Worm (Caenorhabditis elegans): ENCODE measurements around the gene trx-3.

trx-3 gene

DNA sequence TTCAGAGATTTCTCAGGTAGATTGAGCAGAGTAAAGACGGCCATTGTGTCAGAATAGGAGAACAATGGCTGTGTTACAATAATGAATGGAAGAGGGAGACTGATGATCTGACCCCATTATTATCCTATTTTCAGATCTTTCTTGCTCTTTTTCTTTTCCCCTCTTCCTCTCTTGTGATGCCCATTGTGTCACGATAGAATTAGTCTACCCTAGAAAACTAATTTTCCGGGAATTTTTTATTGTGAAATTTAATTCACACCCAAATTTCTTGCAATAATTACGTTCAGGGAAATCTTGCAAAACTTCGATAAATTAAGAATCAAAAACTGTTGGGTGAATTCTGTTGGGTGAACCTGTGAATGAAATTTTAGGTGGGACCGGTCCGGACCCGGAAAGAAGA, 45.8 kb upstream of the trx-3 start, which contains the start of gene fbxb-75:
fbxb-75 (minus strand) TSS at position 101 of the 400 bp plus-strand sequence.
- TF ChIP-seq pha-4 (GFP tag; IDR thresholded peaks at IDR 0.05) = no peak
- no peak for TF ChIP-seq pha-4 (tag; optimal IDR thresholded peaks at IDR 0.05)
- TF ChIP-seq zip-2 (tag; optimal IDR thresholded peaks at IDR 0.05) = no peak
- TF ChIP-seq set-16 (GFP tag; IDR thresholded peaks at IDR 0.05) = no peak
- TF ChIP-seq nhr-76 (tag; optimal IDR thresholded peaks at IDR 0.05) = no peak
- no peak for TF ChIP-seq lin-39 (tag; optimal IDR thresholded peaks at IDR 0.05)
- no peak for TF ChIP-seq ceh-62 (tag; optimal IDR thresholded peaks at IDR 0.05)
- no peak for TF ChIP-seq mep-1 (tag; optimal IDR thresholded peaks at IDR 0.05)
- no peak for TF ChIP-seq jun-1 (tag; optimal IDR thresholded peaks at IDR 0.05)
- no peak for TF ChIP-seq mdl-1 (tag; optimal IDR thresholded peaks at IDR 0.05)
- no peak for TF ChIP-seq dmd-6 (GFP tag; IDR thresholded peaks at IDR 0.05)
- no peak for TF ChIP-seq ama-1 (optimal IDR thresholded peaks at IDR 0.05)
- TF ChIP-seq lim-7 (GFP tag; IDR thresholded peaks at IDR 0.05) = no peak
- no peak for TF ChIP-seq snpc-4 (tag; optimal IDR thresholded peaks at IDR 0.05)
- no peak for TF ChIP-seq mes-2 (tag; optimal IDR thresholded peaks at IDR 0.05; ENCODE audit: poor library complexity, severe bottlenecking)
- no peak for TF ChIP-seq daf-16 (GFP tag; optimal IDR thresholded peaks at IDR 0.05)
- no peak for TF ChIP-seq daf-16 (tag; optimal IDR thresholded peaks at IDR 0.05)

DNA sequence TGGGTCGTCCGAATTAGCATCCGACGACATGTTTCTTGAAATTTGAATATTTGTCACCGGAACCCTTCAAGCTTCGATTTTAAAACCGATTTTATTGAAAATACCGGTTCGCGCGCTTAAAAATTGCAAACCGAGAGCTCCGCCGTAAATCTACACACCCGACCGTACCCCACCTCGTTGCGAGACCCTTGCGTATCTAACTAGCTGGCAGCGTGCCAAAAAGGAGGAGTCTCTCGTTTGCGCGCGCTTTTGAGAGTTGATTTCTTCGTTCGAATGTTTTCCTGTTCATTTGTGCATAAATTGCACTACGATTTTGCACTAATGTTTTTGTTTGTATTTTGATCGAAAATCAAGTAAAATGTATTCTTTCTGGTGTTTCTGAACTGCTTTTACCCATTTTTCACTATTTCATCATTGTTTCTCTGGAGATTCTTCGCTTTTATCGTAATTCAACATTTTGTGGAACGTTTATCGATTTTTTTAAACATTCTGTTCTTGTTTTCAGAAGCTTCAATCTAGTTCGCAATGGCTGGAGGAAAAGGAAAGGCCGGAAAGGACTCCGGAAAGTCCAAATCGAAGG, 41.0 kb upstream of the trx-3 start, which contains the start of the genes wapl-1 and htz-1:
wapl-1 (minus strand) TSS at position 30 of the 580 bp plus-strand sequence.
htz-1 (plus strand) TSS at position 506 of the 580 bp plus-strand sequence.
- TF ChIP-seq unc-39 (tag; optimal IDR thresholded peaks at IDR 0.05) (no peak), duxl-1 (tag; optimal IDR thresholded peaks at IDR 0.05; ENCODE audit: poor library complexity) (peak; percentile 87), ZK546.5 (tag; optimal IDR thresholded peaks at IDR 0.05) (peak; percentile 76 to 97), dve-1 (tag; optimal IDR thresholded peaks at IDR 0.05; ENCODE audit: insufficient read depth) (peak; percentile 98), spr-1 (tag; optimal IDR thresholded peaks at IDR 0.05) (peak; percentile 80), F44E2.7 (GFP tag; IDR thresholded peaks at IDR 0.05) (no peak), set-16 (GFP tag; IDR thresholded peaks at IDR 0.05) (peak; percentile 42; the same call in 1 of the 2 replicates), dmd-9 (GFP tag; IDR thresholded peaks at IDR 0.05) (peak; percentile 88), unc-62 (GFP tag; optimal IDR thresholded peaks at IDR 0.05 in 1 of 2) (peak in 1 of 2 experiments; percentile 99), unc-62 (tag; optimal IDR thresholded peaks at IDR 0.05) (no peak), tag-97 (GFP tag; IDR thresholded peaks at IDR 0.05) (no peak), daf-12 (tag; optimal IDR thresholded peaks at IDR 0.05) (no peak), egl-27 (tag; optimal IDR thresholded peaks at IDR 0.05) (no peak), nhr-111 (GFP tag; optimal IDR thresholded peaks at IDR 0.05) (no peak), lin-1 (GFP tag; IDR thresholded peaks at IDR 0.05) (peak; percentile 48; the same call in 1 of the 2 replicates), ama-1 (optimal IDR thresholded peaks at IDR 0.05) (peak; percentile 88), rbr-2 (tag; optimal IDR thresholded peaks at IDR 0.05) (peak; percentile 94), ZK337.2 (GFP tag; IDR thresholded peaks at IDR 0.05) (no peak), mdl-1 (tag; optimal IDR thresholded peaks at IDR 0.05) (peak in 1 of 2 experiments; percentile 81), lir-3 (tag; optimal IDR thresholded peaks at IDR 0.05) (no peak), gei-8 (GFP tag; optimal IDR thresholded peaks at IDR 0.05) (peak; percentile 31), F37D6.2 (tag; optimal IDR thresholded peaks at IDR 0.05) (peak; percentile 85), ces-1 (GFP tag; optimal IDR thresholded peaks at IDR 0.05) (peak; percentile 59), lsy-2 (tag; optimal IDR thresholded peaks at IDR 0.05) (peak; percentile 98 to 99), nhr-77 (tag; optimal IDR thresholded peaks at IDR 0.05) (peak; percentile 91), D1046.2 (GFP tag; IDR thresholded peaks at IDR 0.05) (peak; percentile 83; the same call in 1 of the 2 replicates), lin-13 (GFP tag; optimal IDR thresholded peaks at IDR 0.05) (peak; percentile 95), hlh-30 (tag; optimal IDR thresholded peaks at IDR 0.05; ENCODE audit: insufficient read depth) (peak; percentile 93), pha-4 (GFP tag; IDR thresholded peaks at IDR 0.05) (peak; percentile 88; the same call in 1 of the 2 replicates), pha-4 (tag; optimal IDR thresholded peaks at IDR 0.05) (peak; percentile 46), ceh-28 (tag; optimal IDR thresholded peaks at IDR 0.05) (peak; percentile 18), mes-2 (tag; optimal IDR thresholded peaks at IDR 0.05; ENCODE audit: poor library complexity, severe bottlenecking) (peak; percentile 95), hif-1 (tag; optimal IDR thresholded peaks at IDR 0.05) (peak; percentile 38 to 91), ceh-32 (tag; optimal IDR thresholded peaks at IDR 0.05; ENCODE audit: poor library complexity) (no peak), sdz-12 (GFP tag; optimal IDR thresholded peaks at IDR 0.05) (no peak), madf-9 (GFP tag; conservative IDR thresholded peaks at IDR 0.05) (peak; percentile 77), daf-16 (GFP tag; optimal IDR thresholded peaks at IDR 0.05) (peak in 1 of 2 experiments; percentile 72), daf-16 (tag; optimal IDR thresholded peaks at IDR 0.05) (peak; percentile 74), egl-43 (GFP tag; IDR thresholded peaks at IDR 0.05) (peak; percentile 85)
